Worm (Caenorhabditis elegans): ENCODE results near the gene erd-2.1.
"Not testable (repeated sequence)": the region's sequence is repeated elsewhere in the genome, so short reads cannot be mapped to it uniquely, and the experiment has no call there.

The erd-2.1 gene

DNA sequence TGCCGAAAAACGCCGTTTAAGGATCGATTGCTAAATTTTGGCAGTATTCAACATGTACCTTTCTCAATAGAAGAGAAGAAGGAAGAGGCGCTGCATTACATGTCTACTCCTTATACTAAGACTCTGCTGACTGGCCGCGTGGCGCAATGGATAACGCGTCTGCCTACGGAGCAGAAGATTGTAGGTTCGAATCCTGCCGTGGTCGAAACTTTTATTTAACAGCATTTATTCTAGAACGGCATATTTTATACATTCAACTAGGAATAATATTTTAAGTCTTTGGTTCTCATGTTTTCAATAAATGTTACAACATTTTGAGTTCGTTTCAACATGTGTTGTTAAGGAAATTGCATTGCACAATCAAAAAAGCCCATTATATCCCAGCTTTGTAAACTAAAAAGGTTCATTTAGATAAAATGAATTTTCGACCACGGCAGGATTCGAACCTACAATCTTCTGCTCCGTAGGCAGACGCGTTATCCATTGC is 26.0 kb downstream of the erd-2.1 start (continued):
- peak; percentile 45 for TF ChIP-seq mxl-3 (GFP tag; optimal IDR thresholded peaks at IDR 0.05)
- TF ChIP-seq unc-62 (GFP tag; optimal IDR thresholded peaks at IDR 0.05 in 1 of 2), result peak in 1 of 2 experiments; percentile 87
- not testable (repeated sequence) for TF ChIP-seq unc-62 (tag; optimal IDR thresholded peaks at IDR 0.05)
- peak; percentile 60 for TF ChIP-seq duxl-1 (tag; optimal IDR thresholded peaks at IDR 0.05; ENCODE audit: poor library complexity)
- TF ChIP-seq Y5F2A.4 (GFP tag; optimal IDR thresholded peaks at IDR 0.05), result peak; percentile 45
- 0 out of 2 replicates have a peak, but pooled peaks have one; percentile 49 for TF ChIP-seq dmd-9 (GFP tag; IDR thresholded peaks at IDR 0.05)
- TF ChIP-seq mes-2 (tag; optimal IDR thresholded peaks at IDR 0.05; ENCODE audit: poor library complexity, severe bottlenecking), result peak; percentile 77
- TF ChIP-seq spr-1 (tag; optimal IDR thresholded peaks at IDR 0.05), result peak; percentile 47
- TF ChIP-seq F37D6.2 (tag; optimal IDR thresholded peaks at IDR 0.05), result peak; percentile 16
- peak; percentile 59 for TF ChIP-seq dmd-6 (GFP tag; IDR thresholded peaks at IDR 0.05)
- TF ChIP-seq gei-8 (GFP tag; optimal IDR thresholded peaks at IDR 0.05), result peak; percentile 49
- TF ChIP-seq ztf-7 (tag; optimal IDR thresholded peaks at IDR 0.05), result peak; percentile 57
- peak; percentile 78 for TF ChIP-seq tra-1 (GFP tag; IDR thresholded peaks at IDR 0.05)
- peak; percentile 80 for TF ChIP-seq mep-1 (tag; optimal IDR thresholded peaks at IDR 0.05)
- peak; percentile 50 for TF ChIP-seq hlh-11 (tag; optimal IDR thresholded peaks at IDR 0.05)
- TF ChIP-seq nhr-28 (tag; optimal IDR thresholded peaks at IDR 0.05), result peak; percentile 32
- peak; percentile 97 for TF ChIP-seq aha-1 (tag)
- TF ChIP-seq Y105C5A.15 (GFP tag; IDR thresholded peaks at IDR 0.05), result 0 out of 2 replicates have a peak, but pooled peaks have one; percentile 24
- TF ChIP-seq hlh-30 (tag; optimal IDR thresholded peaks at IDR 0.05; ENCODE audit: insufficient read depth), result peak; percentile 61
- peak; percentile 66 for TF ChIP-seq T20F7.1 (GFP tag; optimal IDR thresholded peaks at IDR 0.05)
- peak; percentile 73; the same call in 1 of the 2 replicates for TF ChIP-seq nhr-42 (GFP tag; IDR thresholded peaks at IDR 0.05)
- peak; percentile 76; the same call in 1 of the 2 replicates for TF ChIP-seq F44E2.7 (GFP tag; IDR thresholded peaks at IDR 0.05)
- peak; percentile 44 for TF ChIP-seq lir-3 (tag; optimal IDR thresholded peaks at IDR 0.05)
- TF ChIP-seq ZK337.2 (GFP tag; IDR thresholded peaks at IDR 0.05), result peak; percentile 45; the same call in 1 of the 2 replicates
- TF ChIP-seq unc-130 (GFP tag; optimal IDR thresholded peaks at IDR 0.05), result peak; percentile 42
- peak; percentile 49; the same call in 1 of the 2 replicates for TF ChIP-seq arid-1 (GFP tag; conservative IDR thresholded peaks at IDR 0.05)
- peak; percentile 60; the same call in 1 of the 2 replicates for TF ChIP-seq lin-1 (GFP tag; IDR thresholded peaks at IDR 0.05)
- peak; percentile 20 for TF ChIP-seq nhr-111 (GFP tag; optimal IDR thresholded peaks at IDR 0.05)
- TF ChIP-seq ceh-44 (GFP tag; IDR thresholded peaks at IDR 0.05), result peak; percentile 81; the same call in 1 of the 2 replicates
- TF ChIP-seq daf-16 (GFP tag; optimal IDR thresholded peaks at IDR 0.05), result peak; percentile 3 to 81
- peak; percentile 69 for TF ChIP-seq daf-16 (tag; optimal IDR thresholded peaks at IDR 0.05)
- TF ChIP-seq madf-9 (GFP tag; conservative IDR thresholded peaks at IDR 0.05), result peak; percentile 37; the same call in 1 of the 2 replicates
- peak; percentile 83 for TF ChIP-seq hmg-1.1 (GFP tag; IDR thresholded peaks at IDR 0.05)
- TF ChIP-seq ctbp-1 (GFP tag; IDR thresholded peaks at IDR 0.05), result peak; percentile 87
- TF ChIP-seq sdz-12 (GFP tag; optimal IDR thresholded peaks at IDR 0.05), result peak; percentile 32
- peak; percentile 89 for TF ChIP-seq dmd-8 (GFP tag; IDR thresholded peaks at IDR 0.05)
- peak; percentile 58; the same call in 1 of the 2 replicates for TF ChIP-seq ceh-20 (GFP tag; IDR thresholded peaks at IDR 0.05)
- TF ChIP-seq lim-7 (GFP tag; IDR thresholded peaks at IDR 0.05), result peak; percentile 83

DNA sequence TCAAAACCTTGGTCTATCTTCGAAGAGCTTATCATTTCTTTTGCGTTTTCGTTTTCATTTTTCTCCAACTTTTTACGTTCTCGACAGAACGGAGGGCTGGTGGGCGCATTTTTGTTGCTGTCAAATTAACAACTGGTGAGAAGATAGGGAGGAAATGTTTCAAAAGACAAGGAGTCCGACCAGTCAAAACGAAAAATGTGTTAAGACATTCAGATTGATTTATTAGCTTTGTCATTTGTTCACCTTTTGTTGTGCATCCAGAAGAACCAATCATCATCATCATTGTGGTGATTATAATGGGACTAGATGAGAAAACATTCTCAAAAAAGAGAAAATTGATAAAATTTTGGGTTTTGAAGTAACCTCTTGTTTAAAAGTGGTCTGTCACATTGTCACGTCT is 28.5 kb downstream of the erd-2.1 start:
- TF ChIP-seq mep-1 (tag; optimal IDR thresholded peaks at IDR 0.05) (no peak), saeg-2 (GFP tag; IDR thresholded peaks at IDR 0.05) (no peak), attf-4 (tag; optimal IDR thresholded peaks at IDR 0.05) (no peak), zip-11 (GFP tag; IDR thresholded peaks at IDR 0.05) (no peak), F10B5.3 (tag; optimal IDR thresholded peaks at IDR 0.05) (no peak), ZK546.5 (tag; optimal IDR thresholded peaks at IDR 0.05) (no peak), hif-1 (tag; optimal IDR thresholded peaks at IDR 0.05) (no peak), mdt-29 (GFP tag; IDR thresholded peaks at IDR 0.05) (no peak), ceh-32 (tag; optimal IDR thresholded peaks at IDR 0.05; ENCODE audit: poor library complexity) (no peak), ces-1 (GFP tag; optimal IDR thresholded peaks at IDR 0.05) (no peak), F26F4.8 (GFP tag; conservative IDR thresholded peaks at IDR 0.05) (no peak), madf-9 (GFP tag; conservative IDR thresholded peaks at IDR 0.05) (no peak), lsy-2 (tag; optimal IDR thresholded peaks at IDR 0.05) (no peak), lim-7 (GFP tag; IDR thresholded peaks at IDR 0.05) (no peak), fkh-10 (GFP tag; optimal IDR thresholded peaks at IDR 0.05) (no peak), dmd-9 (GFP tag; IDR thresholded peaks at IDR 0.05) (no peak), dmd-8 (GFP tag; IDR thresholded peaks at IDR 0.05) (no peak), zfp-2 (tag; optimal IDR thresholded peaks at IDR 0.05) (no peak)

Measured in whole organism, L4 larva.